Worm (Caenorhabditis elegans) whole organism, late embryonic: ENCODE measurements around the gene F42G4.2.

Experiments
- C08G9.2 ChIP-seq: sonication (generic microtip); optimal IDR thresholded peaks from 2 replicates; lab custom pipeline; 2016; ENCODE audit warnings: mild to moderate bottlenecking, missing genetic modification characterization, moderate library complexity, missing compliant biosample characterization
- ceh-14 ChIP-seq: sonication (generic microtip); optimal IDR thresholded peaks from 2 replicates; lab custom pipeline; 2016; ENCODE audit warnings: missing genotype, missing genetic modification characterization, missing compliant biosample characterization
- ceh-18 ChIP-seq: sonication (generic microtip); optimal IDR thresholded peaks from 2 replicates; lab custom pipeline; 2016; ENCODE audit warnings: missing genetic modification characterization, missing compliant biosample characterization
- ceh-22 ChIP-seq: sonication (generic microtip); optimal IDR thresholded peaks from 2 replicates; lab custom pipeline; 2017; ENCODE audit warnings: missing biosample characterization, missing genetic modification characterization
- ceh-31 ChIP-seq: sonication (generic microtip); optimal IDR thresholded peaks from 2 replicates; lab custom pipeline; 2016; ENCODE audit warnings: missing genetic modification characterization, missing compliant biosample characterization
- ceh-34 ChIP-seq: sonication (generic microtip); optimal IDR thresholded peaks from 2 replicates; lab custom pipeline; 2016; ENCODE audit warnings: mild to moderate bottlenecking, missing genetic modification characterization, missing compliant biosample characterization
- ceh-48 ChIP-seq: sonication (generic microtip); optimal IDR thresholded peaks from 2 replicates; lab custom pipeline; 2016; ENCODE audit warnings: missing genetic modification characterization, inconsistent platforms, missing compliant biosample characterization
- dve-1 ChIP-seq: sonication (generic microtip); optimal IDR thresholded peaks from 2 replicates; lab custom pipeline; 2017; ENCODE audit warnings: antibody characterized with exemption, mild to moderate bottlenecking, missing genetic modification characterization, missing compliant biosample characterization
- elt-2 ChIP-seq: sonication (generic microtip); optimal IDR thresholded peaks from 2 replicates; lab custom pipeline; 2016; ENCODE audit warnings: missing genetic modification reagents, missing genetic modification characterization, missing compliant biosample characterization
- fax-1 ChIP-seq: sonication (generic microtip); optimal IDR thresholded peaks from 2 replicates; lab custom pipeline; 2016; ENCODE audit warnings: missing genotype, missing genetic modification characterization, missing compliant biosample characterization
- fkh-10 ChIP-seq: fragments of 150-350 bp; optimal IDR thresholded peaks from 2 replicates; lab custom pipeline; 2014; ENCODE audit warnings: missing biosample characterization, missing genetic modification reagents, missing genetic modification characterization
- gmeb-2 ChIP-seq: sonication (generic microtip); optimal IDR thresholded peaks from 2 replicates; lab custom pipeline; 2016; ENCODE audit warnings: missing genetic modification characterization, inconsistent platforms, missing compliant biosample characterization
- hlh-30 ChIP-seq: sonication (generic microtip); optimal IDR thresholded peaks from 2 replicates; lab custom pipeline; 2017; ENCODE audit warnings: antibody characterized with exemption, missing genetic modification characterization, missing compliant biosample characterization; ENCODE audit not compliant: insufficient read depth
- hlh-6 ChIP-seq: sonication (generic microtip); optimal IDR thresholded peaks from 2 replicates; lab custom pipeline; 2016; ENCODE audit warnings: missing genotype, missing genetic modification characterization, missing compliant biosample characterization
- lin-11 ChIP-seq: fragments of 200-800 bp; sonication (Bioruptor generic); optimal IDR thresholded peaks from 2 replicates; lab custom pipeline; 2018; ENCODE audit warnings: mild to moderate bottlenecking, missing genetic modification characterization, missing compliant biosample characterization
- mec-3 ChIP-seq: sonication (generic microtip); optimal IDR thresholded peaks from 2 replicates; lab custom pipeline; 2016; ENCODE audit warnings: borderline replicate concordance, missing genetic modification characterization, missing compliant biosample characterization
- nhr-11 ChIP-seq: fragments of 150-350 bp; optimal IDR thresholded peaks from 2 replicates; lab custom pipeline; 2014; ENCODE audit warnings: missing biosample characterization, missing genetic modification characterization
- npax-4 ChIP-seq: sonication (generic microtip); optimal IDR thresholded peaks from 2 replicates; lab custom pipeline; 2016; ENCODE audit warnings: missing genetic modification characterization, missing compliant biosample characterization
- odd-2 ChIP-seq: sonication (generic microtip); optimal IDR thresholded peaks from 2 replicates; lab custom pipeline; 2017; ENCODE audit warnings: antibody characterized with exemption, mild to moderate bottlenecking, missing genetic modification characterization, missing compliant biosample characterization
- pha-2 ChIP-seq: sonication (generic microtip); optimal IDR thresholded peaks from 2 replicates; lab custom pipeline; 2017; ENCODE audit warnings: mild to moderate bottlenecking, missing genetic modification characterization, missing compliant biosample characterization
- rnt-1 ChIP-seq: sonication (generic microtip); optimal IDR thresholded peaks from 2 replicates; lab custom pipeline; 2016; ENCODE audit warnings: missing genetic modification characterization, missing compliant biosample characterization
- sox-2 ChIP-seq: fragments of 200-800 bp; sonication (Bioruptor generic); IDR thresholded peaks from 2 replicates; pipeline ENCODE4 v1.3.6; 2022; ENCODE audit warnings: missing genetic modification reagents, missing genetic modification characterization, missing compliant biosample characterization
- sox-4 ChIP-seq: sonication (generic microtip); optimal IDR thresholded peaks from 2 replicates; lab custom pipeline; 2017; ENCODE audit warnings: mild to moderate bottlenecking, missing genetic modification characterization, inconsistent platforms, missing compliant biosample characterization
- tbx-2 ChIP-seq: sonication (generic microtip); optimal IDR thresholded peaks from 2 replicates; lab custom pipeline; 2016; ENCODE audit warnings: missing genetic modification characterization, missing compliant biosample characterization
- tbx-7 ChIP-seq: sonication (generic microtip); optimal IDR thresholded peaks from 2 replicates; lab custom pipeline; 2016; ENCODE audit warnings: missing genotype, missing genetic modification characterization, missing compliant biosample characterization
- unc-55 ChIP-seq: sonication (generic microtip); optimal IDR thresholded peaks from 2 replicates; lab custom pipeline; 2017; ENCODE audit warnings: missing biosample characterization, missing genetic modification reagents, missing genetic modification characterization
- unc-86 ChIP-seq: sonication (generic microtip); optimal IDR thresholded peaks from 2 replicates; lab custom pipeline; 2016; ENCODE audit warnings: missing genetic modification characterization, missing compliant biosample characterization
- zip-5 ChIP-seq: sonication (generic microtip); optimal IDR thresholded peaks from 2 replicates; lab custom pipeline; 2016; ENCODE audit warnings: missing genetic modification characterization, missing compliant biosample characterization
- ztf-16 ChIP-seq: sonication (generic microtip); optimal IDR thresholded peaks from 2 replicates; lab custom pipeline; 2017; ENCODE audit warnings: missing genetic modification characterization, missing compliant biosample characterization

Gene F42G4.2

ce11 chrII:13065251-13065650 lies 17.5 kb downstream of the F42G4.2 start:
- TF ChIP-seq ceh-18 (tag; lab: Kevin White, UChicago), result peak; percentile 21
- peak; percentile 37 for TF ChIP-seq unc-55 (GFP tag; lab: Kevin White, UChicago)
- no peak for TF ChIP-seq sox-4 (tag; lab: Kevin White, UChicago)

ce11 chrII:13066777-13067290 lies 19.1 kb downstream of the F42G4.2 start:
- peak; percentile 5 for TF ChIP-seq ceh-31
- no peak for TF ChIP-seq ceh-34 (tag; lab: Kevin White, UChicago)
- peak; percentile 47 for TF ChIP-seq ceh-18 (tag; lab: Kevin White, UChicago)
- no peak for TF ChIP-seq ceh-48 (tag; lab: Kevin White, UChicago)
- TF ChIP-seq dve-1 (tag; lab: Kevin White, UChicago), result no peak
- no peak for TF ChIP-seq C08G9.2 (tag; lab: Kevin White, UChicago)
- TF ChIP-seq hlh-30 (tag; lab: Kevin White, UChicago), result no peak
- no peak for TF ChIP-seq rnt-1
- no peak for TF ChIP-seq sox-4 (tag; lab: Kevin White, UChicago)

- TF ChIP-seq mec-3 (no peak), ceh-14 (tag; lab: Kevin White, UChicago) (no peak), gmeb-2 (no peak), ztf-16 (tag; lab: Kevin White, UChicago) (no peak), hlh-6 (tag; lab: Kevin White, UChicago) (no peak)
These were observed 25.4 kb downstream of the F42G4.2 start, which contains the start of gene F42G4.5 for ce11 chrII:13073102-13073501. Gene F42G4.5, plus strand, starts transcription at chrII:13073480.

- TF ChIP-seq rnt-1 (no peak), lin-11 (tag; lab: Kevin White, UChicago) (no peak)
These were observed 26.0 kb downstream of the F42G4.2 start for ce11 chrII:13073742-13074141.

- TF ChIP-seq tbx-2 (tag; lab: Kevin White, UChicago), result no peak
- no peak for TF ChIP-seq zip-5 (tag; lab: Kevin White, UChicago)
- no peak for TF ChIP-seq npax-4 (tag; lab: Kevin White, UChicago)
- no peak for TF ChIP-seq ceh-14 (tag; lab: Kevin White, UChicago)
These were observed 28.7 kb downstream of the F42G4.2 start for ce11 chrII:13076301-13076916.

- TF ChIP-seq dve-1 (tag; lab: Kevin White, UChicago), result no peak
- no peak for TF ChIP-seq hlh-6 (tag; lab: Kevin White, UChicago)
- TF ChIP-seq elt-2 (tag; lab: Kevin White, UChicago), result no peak
- TF ChIP-seq nhr-11, result no peak
- no peak for TF ChIP-seq fax-1 (tag; lab: Kevin White, UChicago)
- no peak for TF ChIP-seq sox-2 (GFP tag; lab: Robert Waterston, UW)
- TF ChIP-seq tbx-7 (tag; lab: Kevin White, UChicago), result no peak
- no peak for TF ChIP-seq ceh-22 (tag; lab: Kevin White, UChicago)
- TF ChIP-seq ceh-34 (tag; lab: Kevin White, UChicago), result no peak
- no peak for TF ChIP-seq ceh-48 (tag; lab: Kevin White, UChicago)
These were observed 30.0 kb downstream of the F42G4.2 start for ce11 chrII:13077746-13078145.

ce11 chrII:13078848-13079428 lies 31.2 kb downstream of the F42G4.2 start, which contains the start of gene F42G4.6:
Gene F42G4.6, plus strand, starts transcription at chrII:13079378.
- no peak for TF ChIP-seq tbx-7 (tag; lab: Kevin White, UChicago)
- no peak for TF ChIP-seq odd-2
- TF ChIP-seq unc-86, result no peak
- TF ChIP-seq C08G9.2 (tag; lab: Kevin White, UChicago), result no peak
- no peak for TF ChIP-seq fkh-10 (GFP tag; lab: Kevin White, UChicago)
- TF ChIP-seq pha-2 (tag; lab: Kevin White, UChicago), result no peak
